Worm (Caenorhabditis elegans): ENCODE measurements around the gene pgph-3.

DNA sequence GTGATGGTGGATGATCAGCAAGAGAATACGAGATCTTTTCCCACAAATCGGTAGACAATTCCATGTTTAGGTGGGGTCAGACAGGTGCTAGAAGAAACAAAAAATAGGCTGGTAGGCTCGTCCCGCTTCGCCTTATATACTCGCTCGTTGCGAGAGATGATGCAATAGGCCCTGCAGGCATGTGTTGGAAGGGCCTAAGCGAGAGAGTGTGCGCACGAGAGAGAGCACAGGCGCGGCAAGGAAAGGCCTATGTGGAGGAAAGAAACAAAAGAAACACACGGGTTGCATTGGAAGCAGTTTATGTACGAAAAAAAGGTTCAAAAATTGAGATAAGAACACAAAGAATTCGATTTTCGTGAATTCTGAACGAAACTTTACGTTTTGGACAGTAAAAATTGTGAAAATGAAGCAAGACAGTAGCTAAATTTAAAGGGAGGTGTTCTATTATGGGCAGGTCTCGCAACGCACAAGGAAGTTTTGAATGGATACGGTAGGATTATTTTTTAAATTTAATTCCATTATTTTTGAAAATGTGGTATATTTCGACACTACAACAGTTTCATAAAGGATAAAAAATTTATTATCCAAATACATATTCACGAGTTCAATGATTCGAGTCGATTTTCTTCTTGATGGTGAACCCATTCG lies 17.2 kb upstream of the pgph-3 start, which contains the start of gene F44E7.5:
- TF ChIP-seq cog-1 (tag; optimal IDR thresholded peaks at IDR 0.05) (no peak), ref-1 (GFP tag; conservative IDR thresholded peaks at IDR 0.05) (no peak), flt-1 (GFP tag; IDR thresholded peaks at IDR 0.05) (no peak), T22C8.4 (GFP tag; IDR thresholded peaks at IDR 0.05) (no peak), tab-1 (GFP tag; IDR thresholded peaks at IDR 0.05) (no peak)

All from whole organism, midembryonic.